Fruit fly (Drosophila melanogaster): ENCODE data around the gene TTLL4B.

DNA sequence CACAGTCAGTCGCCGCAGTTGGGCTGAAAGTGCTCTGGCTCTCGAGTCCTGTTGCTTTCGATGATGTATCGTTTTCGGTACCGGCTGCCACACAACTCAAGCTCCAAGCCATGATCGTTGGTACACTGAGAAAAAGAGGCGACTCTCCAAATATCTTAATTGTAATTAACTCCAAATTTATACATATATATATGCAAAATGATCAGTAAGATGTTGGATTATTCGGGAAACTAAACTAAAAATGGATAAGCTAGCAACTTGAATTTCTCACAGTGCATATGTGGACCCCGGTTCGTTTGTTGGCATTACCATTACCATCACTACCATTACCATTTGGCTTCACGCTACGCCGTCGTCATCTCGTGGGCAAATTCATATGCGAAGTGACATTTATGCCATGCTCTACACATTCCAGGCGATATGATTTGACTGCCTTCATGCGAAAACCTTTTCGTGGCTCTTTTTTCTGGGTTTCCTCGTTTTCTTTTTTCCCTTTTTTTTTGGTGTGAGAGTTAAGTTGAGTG lies 8.9 kb upstream of the TTLL4B start:
- TF ChIP-seq CG10631 (GFP tag; optimal IDR thresholded peaks at IDR 0.05) (no peak), CG6792 (GFP tag; optimal IDR thresholded peaks at IDR 0.05) (no peak), Eip93F (GFP tag; optimal IDR thresholded peaks at IDR 0.05) (no peak)
